Fruit fly (Drosophila melanogaster) whole organism, prepupa: ENCODE measurements around the gene CG6951.
A peak's percentile ranks its signal among the peaks of the same experiment; 100 is the strongest.

Experiments used
- Blimp-1 ChIP-seq: fragments of 200-800 bp; sonication (Bioruptor generic); optimal IDR thresholded peaks from 3 replicates; lab custom pipeline; 2017; ENCODE audit warnings: missing biosample characterization, missing genetic modification characterization, mild to moderate bottlenecking, moderate library complexity, missing genetic modification reagents
- CG10631 ChIP-seq: fragments of 200-800 bp; sonication (Bioruptor generic); optimal IDR thresholded peaks from 2 replicates; lab custom pipeline; 2016; ENCODE audit warnings: missing biosample characterization, missing genetic modification characterization
- CG10669 ChIP-seq: fragments of 200-800 bp; sonication (Bioruptor generic); optimal IDR thresholded peaks from 3 replicates; lab custom pipeline; 2018; ENCODE audit warnings: missing biosample characterization, mild to moderate bottlenecking, missing genetic modification characterization, moderate library complexity
- CG11294 ChIP-seq: fragments of 200-800 bp; sonication (Bioruptor generic); IDR thresholded peaks from 2 replicates; pipeline ENCODE4 v1.3.6; 2022; ENCODE audit warnings: missing biosample characterization, missing genetic modification characterization
- CG11762 ChIP-seq: fragments of 200-800 bp; sonication (Bioruptor generic); optimal IDR thresholded peaks from 3 replicates; lab custom pipeline; 2016; ENCODE audit warnings: missing biosample characterization, missing genetic modification characterization; ENCODE audit not compliant: insufficient read depth
- CG15336 ChIP-seq: fragments of 200-800 bp; sonication (Bioruptor generic); IDR thresholded peaks from 2 replicates; pipeline ENCODE4 v1.3.6; 2022; ENCODE audit warnings: missing biosample characterization, missing genetic modification characterization
- CG1621 ChIP-seq: fragments of 200-800 bp; sonication (Bioruptor generic); optimal IDR thresholded peaks from 3 replicates; lab custom pipeline; 2018; ENCODE audit warnings: missing biosample characterization, mild to moderate bottlenecking, missing genetic modification characterization
- CG3032 ChIP-seq: fragments of 200-800 bp; optimal IDR thresholded peaks from 2 replicates; lab custom pipeline; 2019; ENCODE audit warnings: missing biosample characterization, mild to moderate bottlenecking, missing genetic modification characterization, moderate library complexity
- CG32006 ChIP-seq: fragments of 200-800 bp; sonication (Bioruptor generic); optimal IDR thresholded peaks from 3 replicates; lab custom pipeline; 2017; ENCODE audit warnings: missing biosample characterization, mild to moderate bottlenecking, missing genetic modification characterization
- CG34406 ChIP-seq: fragments of 200-800 bp; sonication (Bioruptor generic); optimal IDR thresholded peaks from 3 replicates; lab custom pipeline; 2016; ENCODE audit warnings: missing biosample characterization, missing genetic modification characterization
- CG6276 ChIP-seq: fragments of 200-800 bp; sonication (Bioruptor generic); optimal IDR thresholded peaks from 2 replicates; lab custom pipeline; 2017; ENCODE audit warnings: missing biosample characterization, mild to moderate bottlenecking, missing genetic modification characterization
- CG6792 ChIP-seq: fragments of 200-800 bp; sonication (Bioruptor generic); optimal IDR thresholded peaks from 3 replicates; lab custom pipeline; 2016; ENCODE audit warnings: missing biosample characterization, missing genetic modification characterization
- CG6808 ChIP-seq: fragments of 200-800 bp; sonication (Bioruptor generic); optimal IDR thresholded peaks from 3 replicates; lab custom pipeline; 2017; ENCODE audit warnings: missing biosample characterization, missing genetic modification characterization, mild to moderate bottlenecking, moderate library complexity, missing genetic modification reagents
- CG7368 ChIP-seq: fragments of 200-800 bp; sonication (Bioruptor generic); optimal IDR thresholded peaks from 3 replicates; lab custom pipeline; 2016; ENCODE audit warnings: missing biosample characterization, missing genetic modification characterization
- CG8119 ChIP-seq: fragments of 200-800 bp; sonication (Bioruptor generic); IDR thresholded peaks from 3 replicates; pipeline ENCODE4 v1.3.6; 2022; ENCODE audit warnings: missing biosample characterization, missing genetic modification characterization
- CG8319 ChIP-seq: fragments of 200-800 bp; sonication (Bioruptor generic); optimal IDR thresholded peaks from 3 replicates; lab custom pipeline; 2016; ENCODE audit warnings: missing biosample characterization, missing genetic modification characterization
- CG8632 ChIP-seq: fragments of 200-800 bp; sonication (Bioruptor generic); optimal IDR thresholded peaks from 3 replicates; lab custom pipeline; 2016; ENCODE audit warnings: missing biosample characterization, missing genetic modification characterization
- Eip75B ChIP-seq: fragments of 200-800 bp; sonication (Bioruptor generic); optimal IDR thresholded peaks from 3 replicates; lab custom pipeline; 2016; ENCODE audit warnings: missing biosample characterization, missing genetic modification characterization
- Eip93F ChIP-seq: fragments of 200-800 bp; sonication (Bioruptor generic); optimal IDR thresholded peaks from 2 replicates; lab custom pipeline; 2016; ENCODE audit warnings: missing biosample characterization, mild to moderate bottlenecking, missing genetic modification characterization
- Ets21C ChIP-seq: fragments of 200-800 bp; sonication (Bioruptor generic); optimal IDR thresholded peaks from 3 replicates; lab custom pipeline; 2016; ENCODE audit warnings: missing biosample characterization, missing genetic modification characterization
- Ets96B ChIP-seq: fragments of 200-800 bp; optimal IDR thresholded peaks from 2 replicates; lab custom pipeline; 2019; ENCODE audit warnings: missing biosample characterization, mild to moderate bottlenecking, missing genetic modification characterization, moderate library complexity
- Hr38 ChIP-seq: sonication (Bioruptor generic); optimal IDR thresholded peaks from 2 replicates; lab custom pipeline; 2016; ENCODE audit warnings: missing biosample characterization, missing genetic modification characterization
- Met ChIP-seq: fragments of 200-800 bp; sonication (Bioruptor generic); optimal IDR thresholded peaks from 3 replicates; lab custom pipeline; 2016; ENCODE audit warnings: missing biosample characterization, missing genetic modification characterization
- OdsH ChIP-seq: fragments of 200-800 bp; sonication (Bioruptor generic); optimal IDR thresholded peaks from 3 replicates; lab custom pipeline; 2016; ENCODE audit warnings: missing biosample characterization, missing genetic modification characterization
- Smox ChIP-seq: fragments of 200-800 bp; sonication (Bioruptor generic); optimal IDR thresholded peaks from 3 replicates; lab custom pipeline; 2016; ENCODE audit warnings: missing biosample characterization, missing genetic modification characterization
- Sox102F ChIP-seq: fragments of 200-800 bp; sonication (Bioruptor generic); optimal IDR thresholded peaks from 2 replicates; lab custom pipeline; 2016; ENCODE audit warnings: missing biosample characterization, mild to moderate bottlenecking, missing genetic modification characterization
- Sox14 ChIP-seq: fragments of 200-800 bp; sonication (Bioruptor generic); optimal IDR thresholded peaks from 3 replicates; lab custom pipeline; 2016; ENCODE audit warnings: missing biosample characterization, missing genetic modification characterization
- Sox15 ChIP-seq: fragments of 200-800 bp; sonication (Bioruptor generic); optimal IDR thresholded peaks from 3 replicates; lab custom pipeline; 2016; ENCODE audit warnings: missing biosample characterization, missing genetic modification characterization
- achi ChIP-seq: fragments of 200-800 bp; sonication (Bioruptor generic); optimal IDR thresholded peaks from 3 replicates; lab custom pipeline; 2016; ENCODE audit warnings: missing biosample characterization, missing genetic modification characterization
- cyc ChIP-seq: fragments of 200-800 bp; sonication (Bioruptor generic); optimal IDR thresholded peaks from 3 replicates; lab custom pipeline; 2016; ENCODE audit warnings: missing biosample characterization, missing genetic modification characterization
- dsx ChIP-seq: fragments of 200-800 bp; optimal IDR thresholded peaks from 3 replicates; lab custom pipeline; 2019; ENCODE audit warnings: missing biosample characterization, mild to moderate bottlenecking, missing genetic modification characterization, moderate library complexity; ENCODE audit not compliant: poor library complexity, severe bottlenecking
- eg ChIP-seq: fragments of 200-800 bp; sonication (Bioruptor generic); IDR thresholded peaks from 3 replicates; pipeline ENCODE4 v1.3.6; 2022; ENCODE audit warnings: missing biosample characterization, missing genetic modification characterization
- fd59A ChIP-seq: fragments of 200-800 bp; sonication (Bioruptor generic); optimal IDR thresholded peaks from 2 replicates; lab custom pipeline; 2017; ENCODE audit warnings: missing biosample characterization, mild to moderate bottlenecking, missing genetic modification characterization, missing genetic modification reagents
- fkh ChIP-seq: fragments of 200-800 bp; sonication (Bioruptor generic); optimal IDR thresholded peaks from 3 replicates; lab custom pipeline; 2017; ENCODE audit warnings: missing biosample characterization, mild to moderate bottlenecking, missing genetic modification characterization, moderate library complexity
- lz ChIP-seq: fragments of 200-800 bp; sonication (Bioruptor generic); optimal IDR thresholded peaks from 3 replicates; lab custom pipeline; 2016; ENCODE audit warnings: missing biosample characterization, missing genetic modification characterization
- net ChIP-seq: fragments of 200-800 bp; sonication (Bioruptor generic); optimal IDR thresholded peaks from 3 replicates; lab custom pipeline; 2016; ENCODE audit warnings: missing biosample characterization, missing genetic modification characterization
- pdm3 ChIP-seq: fragments of 200-800 bp; sonication (Bioruptor generic); optimal IDR thresholded peaks from 3 replicates; lab custom pipeline; 2016; ENCODE audit warnings: missing biosample characterization, missing genetic modification characterization
- salr ChIP-seq, 2 experiments: fragments of 200-800 bp; sonication (Bioruptor generic); optimal IDR thresholded peaks; 3 replicates each; lab custom pipeline; 2016 to 2018; ENCODE audit warnings: missing biosample characterization in 2 of 2, missing genetic modification characterization in 2 of 2, mild to moderate bottlenecking in 1 of 2
- spab ChIP-seq: fragments of 200-800 bp; sonication (Bioruptor generic); optimal IDR thresholded peaks from 2 replicates; lab custom pipeline; 2017; ENCODE audit warnings: missing biosample characterization, mild to moderate bottlenecking, missing genetic modification characterization, missing genetic modification reagents
- ss ChIP-seq, 2 experiments: fragments of 200-800 bp; sonication (Bioruptor generic); optimal IDR thresholded peaks; 2 replicates in 1 of 2; 3 replicates in 1 of 2; lab custom pipeline; 2017 to 2018; ENCODE audit warnings: mild to moderate bottlenecking in 2 of 2, missing biosample characterization in 2 of 2, missing genetic modification characterization in 2 of 2, moderate library complexity in 1 of 2
- svp ChIP-seq: fragments of 200-800 bp; sonication (Bioruptor generic); peaks from one replicate; lab custom pipeline; 2016; ENCODE audit warnings: missing biosample characterization, missing genetic modification characterization

CG6951 gene

DNA sequence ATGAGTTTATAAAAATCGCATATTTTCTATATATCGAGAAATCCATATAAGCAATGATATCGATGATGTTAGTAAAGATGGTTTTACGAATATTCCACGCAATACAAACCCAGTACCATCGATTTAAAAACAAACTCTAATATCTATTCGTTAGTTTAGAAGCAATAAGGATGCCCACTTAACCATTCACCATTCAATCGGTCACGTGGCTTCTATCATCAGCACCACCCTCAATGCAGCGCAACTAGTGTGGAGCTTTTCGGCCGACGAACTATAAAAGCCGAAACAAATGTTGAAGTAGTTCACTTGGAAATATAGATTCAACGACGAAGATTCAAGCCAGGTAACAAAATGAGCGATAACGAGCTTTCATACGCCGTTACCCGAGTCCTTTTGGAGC lies 9.7 kb upstream of the CG6951 start, which contains the start of gene CG13813:
Gene CG13813, plus strand, starts transcription at position 301 of the 400 bp plus-strand sequence.
- no peak for TF ChIP-seq CG34406
- no peak for TF ChIP-seq Sox14 (GFP tag; lab: Kevin White, UChicago)
- TF ChIP-seq CG6276 (GFP tag; lab: Kevin White, UChicago), result no peak
- no peak for TF ChIP-seq CG8119 (GFP tag; lab: Robert Waterston, UW)
- no peak for TF ChIP-seq ss (GFP tag; optimal IDR thresholded peaks at IDR 0.05; lab: Kevin White, UChicago)
- no peak for TF ChIP-seq CG6792 (GFP tag; lab: Kevin White, UChicago)
- TF ChIP-seq Ets96B (tag; lab: Kevin White, UChicago), result no peak
- no peak for TF ChIP-seq svp (GFP tag; lab: Kevin White, UChicago)
- TF ChIP-seq CG32006, result no peak
- no peak for TF ChIP-seq Hr38 (GFP tag; lab: Kevin White, UChicago)
- no peak for TF ChIP-seq fd59A (GFP tag; lab: Kevin White, UChicago)
- TF ChIP-seq achi (GFP tag; lab: Kevin White, UChicago), result no peak
- no peak for TF ChIP-seq CG3032 (tag; lab: Kevin White, UChicago)
- TF ChIP-seq Sox15 (GFP tag; lab: Kevin White, UChicago), result no peak
- TF ChIP-seq Sox102F, result no peak
- no peak for TF ChIP-seq CG8319
- no peak for TF ChIP-seq CG10631 (GFP tag; lab: Kevin White, UChicago)
- TF ChIP-seq CG10669 (GFP tag; lab: Kevin White, UChicago), result no peak

dm6 chr3L:20237167-20237566 lies 3.9 kb upstream of the CG6951 start:
- TF ChIP-seq pdm3, result no peak
- no peak for TF ChIP-seq OdsH (GFP tag; lab: Kevin White, UChicago)
- no peak for TF ChIP-seq Met (GFP tag; lab: Kevin White, UChicago)
- no peak for TF ChIP-seq CG8632 (GFP tag; lab: Kevin White, UChicago)
- no peak for TF ChIP-seq CG10669 (GFP tag; lab: Kevin White, UChicago)
- TF ChIP-seq, all 60 proteins: peak for 0

DNA sequence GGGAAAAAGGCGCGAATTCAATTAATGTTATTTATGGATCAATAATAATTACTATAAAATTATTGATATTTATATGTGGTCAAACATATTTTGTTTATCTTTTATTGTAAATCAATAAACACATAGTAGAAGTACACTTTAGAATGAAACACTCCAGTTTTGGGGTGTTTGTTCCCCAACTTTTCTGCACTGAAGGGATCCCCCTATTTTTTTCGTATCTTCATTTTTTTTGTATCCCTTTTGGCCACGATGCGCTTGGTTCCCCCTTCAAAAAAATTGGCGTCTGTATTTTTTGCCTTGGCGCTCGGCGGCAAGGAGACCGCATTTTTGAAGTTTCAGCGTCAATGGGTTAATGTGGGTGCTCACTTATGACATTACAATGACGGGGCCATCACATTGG lies 314 bp upstream of the CG6951 start, which contains the start of gene Clc:
Gene Clc, plus strand, starts transcription at position 301 of the 400 bp plus-strand sequence.
- TF ChIP-seq CG6276 (GFP tag; lab: Kevin White, UChicago), result no peak
- TF ChIP-seq Blimp-1 (GFP tag; lab: Kevin White, UChicago), result no peak
- TF ChIP-seq lz (GFP tag; lab: Kevin White, UChicago), result no peak
- TF ChIP-seq CG11294 (GFP tag; lab: Robert Waterston, UW), result no peak
- TF ChIP-seq net (GFP tag; lab: Kevin White, UChicago), result no peak
- TF ChIP-seq fd59A (GFP tag; lab: Kevin White, UChicago), result no peak
- TF ChIP-seq Eip93F (GFP tag; lab: Kevin White, UChicago), result no peak
- no peak for TF ChIP-seq eg
- no peak for TF ChIP-seq cyc (GFP tag; lab: Kevin White, UChicago)

DNA sequence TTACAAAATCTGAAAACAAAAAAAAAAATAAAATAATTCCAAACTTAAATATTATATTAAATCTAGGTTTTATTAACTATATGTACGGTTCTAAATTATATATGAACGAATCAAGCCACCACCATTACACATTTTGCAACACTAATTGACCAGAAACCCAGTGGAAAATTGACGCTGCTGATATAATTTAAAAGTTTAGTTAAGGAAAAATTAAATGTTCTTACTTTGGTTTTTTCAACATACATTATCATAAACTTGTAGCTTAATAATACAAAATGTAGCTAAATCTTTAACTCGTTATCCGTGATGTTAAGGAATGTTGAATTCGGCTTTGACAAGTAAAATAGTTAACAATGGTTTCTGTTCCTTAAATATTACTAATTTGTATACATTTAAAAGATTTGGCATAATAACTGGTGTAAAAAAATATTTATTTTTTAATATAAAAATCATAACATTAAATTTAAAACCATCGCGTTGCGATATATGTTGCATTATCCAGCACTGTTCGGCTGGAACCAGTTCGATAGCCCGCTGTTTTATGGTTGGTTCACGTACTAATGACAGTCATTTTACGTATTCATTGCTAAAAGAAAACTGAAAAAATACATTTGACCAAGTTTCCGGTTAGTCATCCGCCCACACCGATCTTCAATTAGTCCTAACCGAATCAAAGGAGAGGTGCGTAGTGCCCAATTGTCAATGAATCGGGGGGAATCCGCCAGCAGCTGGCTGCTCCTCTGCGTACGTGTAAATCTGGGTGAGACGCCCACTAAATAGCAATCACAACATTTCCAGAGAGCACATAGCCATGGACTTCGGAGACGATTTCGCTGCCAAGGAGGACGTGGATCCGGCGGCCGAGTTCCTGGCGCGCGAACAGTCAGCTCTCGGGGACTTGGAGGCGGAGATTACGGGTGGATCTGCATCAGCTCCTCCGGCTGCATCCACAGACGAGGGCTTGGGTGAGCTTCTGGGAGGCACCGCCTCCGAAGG lies 1.2 kb downstream of the CG6951 start:
- TF ChIP-seq salr (GFP tag; optimal IDR thresholded peaks at IDR 0.05; lab: Kevin White, UChicago) (peak in 1 of 2 experiments; percentile 48), CG10631 (GFP tag; lab: Kevin White, UChicago) (peak; percentile 69), Smox (GFP tag; lab: Kevin White, UChicago) (peak; percentile 52), Sox102F (peak; percentile 52), dsx (GFP tag; lab: Kevin White, UChicago) (peak; percentile 41), CG15336 (GFP tag; lab: Robert Waterston, UW) (peak; percentile 47), CG6808 (GFP tag; lab: Kevin White, UChicago) (peak; percentile 2), CG6276 (GFP tag; lab: Kevin White, UChicago) (no peak), fkh (no peak), pdm3 (peak; percentile 64), CG3032 (tag; lab: Kevin White, UChicago) (peak; percentile 64), spab (GFP tag; lab: Kevin White, UChicago) (peak; percentile 16), CG7368 (GFP tag; lab: Kevin White, UChicago) (peak; percentile 22), Eip75B (GFP tag; lab: Kevin White, UChicago) (peak; percentile 50), Eip93F (GFP tag; lab: Kevin White, UChicago) (peak; percentile 8), CG11762 (GFP tag; lab: Kevin White, UChicago) (peak; percentile 9), CG11294 (GFP tag; lab: Robert Waterston, UW) (peak; percentile 29; the same call in 1 of the 2 replicates), svp (GFP tag; lab: Kevin White, UChicago) (peak; percentile 74), Met (GFP tag; lab: Kevin White, UChicago) (peak; percentile 64), Sox14 (GFP tag; lab: Kevin White, UChicago) (peak; percentile 3), cyc (GFP tag; lab: Kevin White, UChicago) (peak; percentile 46), CG1621 (tag; lab: Kevin White, UChicago) (no peak), Blimp-1 (GFP tag; lab: Kevin White, UChicago) (no peak), Ets21C (peak; percentile 18)
